Fruit fly (Drosophila melanogaster) whole organism, embryonic: ENCODE measurements around the gene PGRP-LE.

Experiments
- Abd-B ChIP-seq: fragments of 200-800 bp; sonication (Bioruptor generic); optimal IDR thresholded peaks from 2 replicates; lab custom pipeline; 2018; ENCODE audit warnings: missing biosample characterization, mild to moderate bottlenecking, missing genetic modification characterization, moderate library complexity
- Atf-2 ChIP-seq: fragments of 200-800 bp; sonication (Bioruptor generic); optimal IDR thresholded peaks from 2 replicates; lab custom pipeline; 2016; ENCODE audit warnings: missing biosample characterization, missing genetic modification characterization
- BEAF-32 ChIP-seq: fragments of 200-800 bp; sonication (Bioruptor generic); optimal IDR thresholded peaks from 3 replicates; lab custom pipeline; 2017; ENCODE audit warnings: missing biosample characterization, missing genetic modification characterization, mild to moderate bottlenecking, moderate library complexity, missing genetic modification reagents
- C15 ChIP-seq: fragments of 200-800 bp; sonication (Bioruptor generic); IDR thresholded peaks from 3 replicates; pipeline ENCODE4 v1.3.6; 2022; ENCODE audit warnings: missing biosample characterization, missing genetic modification characterization
- CG1024 ChIP-seq: fragments of 200-800 bp; sonication (Bioruptor generic); IDR thresholded peaks from 2 replicates; pipeline ENCODE4 v1.3.6; 2022; ENCODE audit warnings: missing biosample characterization, missing genetic modification characterization
- CG10366 ChIP-seq: fragments of 200-800 bp; sonication (Bioruptor generic); IDR thresholded peaks from 2 replicates; pipeline ENCODE4 v1.3.6; 2022; ENCODE audit warnings: missing biosample characterization, missing genetic modification characterization
- CG11560 ChIP-seq: fragments of 200-800 bp; sonication (Bioruptor generic); IDR thresholded peaks from 3 replicates; pipeline ENCODE4 v1.3.6; 2022; ENCODE audit warnings: missing biosample characterization, missing genetic modification characterization
- CG11696 ChIP-seq: fragments of 200-800 bp; sonication (Bioruptor generic); IDR thresholded peaks from 2 replicates; pipeline ENCODE4 v1.3.6; 2022; ENCODE audit warnings: missing biosample characterization, missing genetic modification characterization
- CG12219 ChIP-seq: fragments of 200-800 bp; sonication (Bioruptor generic); optimal IDR thresholded peaks from 3 replicates; lab custom pipeline; 2018; ENCODE audit warnings: missing biosample characterization, mild to moderate bottlenecking, missing genetic modification characterization
- CG13123 ChIP-seq: fragments of 200-800 bp; sonication (Bioruptor generic); optimal IDR thresholded peaks from 2 replicates; lab custom pipeline; 2016; ENCODE audit warnings: missing biosample characterization, missing genetic modification characterization
- CG13775 ChIP-seq: fragments of 200-800 bp; sonication (Bioruptor generic); optimal IDR thresholded peaks from 3 replicates; lab custom pipeline; 2017; ENCODE audit warnings: missing biosample characterization, mild to moderate bottlenecking, missing genetic modification characterization
- CG15011 ChIP-seq: fragments of 200-800 bp; sonication (Bioruptor generic); optimal IDR thresholded peaks from 3 replicates; lab custom pipeline; 2018; ENCODE audit warnings: missing biosample characterization, mild to moderate bottlenecking, missing genetic modification characterization
- CG1602 ChIP-seq: fragments of 200-800 bp; sonication (Bioruptor generic); optimal IDR thresholded peaks from 3 replicates; lab custom pipeline; 2016; ENCODE audit warnings: missing biosample characterization, missing genetic modification characterization
- CG2120 ChIP-seq: fragments of 200-800 bp; sonication (Bioruptor generic); optimal IDR thresholded peaks from 3 replicates; lab custom pipeline; 2016; ENCODE audit warnings: missing biosample characterization, missing genetic modification characterization
- CG2678 ChIP-seq: fragments of 200-800 bp; sonication (Bioruptor generic); optimal IDR thresholded peaks from 3 replicates; lab custom pipeline; 2019; ENCODE audit warnings: missing biosample characterization, mild to moderate bottlenecking, missing genetic modification characterization, moderate library complexity
- CG32772 ChIP-seq: fragments of 200-800 bp; sonication (Bioruptor generic); IDR thresholded peaks from 2 replicates; pipeline ENCODE4 v1.3.6; 2022; ENCODE audit warnings: missing biosample characterization, missing genetic modification characterization
- CG34224 ChIP-seq: fragments of 200-800 bp; sonication (Bioruptor generic); IDR thresholded peaks from 3 replicates; pipeline ENCODE4 v1.3.6; 2022; ENCODE audit warnings: missing biosample characterization, missing genetic modification characterization; ENCODE audit not compliant: partially characterized antibody
- CG4730 ChIP-seq: fragments of 200-800 bp; sonication (Bioruptor generic); IDR thresholded peaks from 2 replicates; pipeline ENCODE4 v1.3.6; 2022; ENCODE audit warnings: missing biosample characterization, missing genetic modification characterization
- CG5180 ChIP-seq: fragments of 200-800 bp; sonication (Bioruptor generic); optimal IDR thresholded peaks from 3 replicates; lab custom pipeline; 2017; ENCODE audit warnings: missing biosample characterization, missing genetic modification characterization, mild to moderate bottlenecking, moderate library complexity, missing genetic modification reagents
- CG5953 ChIP-seq: fragments of 200-800 bp; sonication (Bioruptor generic); IDR thresholded peaks from 2 replicates; pipeline ENCODE4 v1.3.6; 2022; ENCODE audit warnings: missing biosample characterization, missing genetic modification characterization
- CG7357 ChIP-seq: fragments of 200-800 bp; sonication (Bioruptor generic); IDR thresholded peaks from 3 replicates; pipeline ENCODE4 v1.3.6; 2022; ENCODE audit warnings: missing biosample characterization, missing genetic modification characterization
- CG7928 ChIP-seq: fragments of 200-800 bp; sonication (Bioruptor generic); optimal IDR thresholded peaks from 2 replicates; lab custom pipeline; 2017; ENCODE audit warnings: missing biosample characterization, mild to moderate bottlenecking, missing genetic modification characterization
- CG7987 ChIP-seq: fragments of 200-800 bp; sonication (Bioruptor generic); optimal IDR thresholded peaks from 2 replicates; lab custom pipeline; 2018; ENCODE audit warnings: missing biosample characterization, mild to moderate bottlenecking, missing genetic modification characterization, moderate library complexity
- CTCF ChIP-seq: fragments of 200-800 bp; sonication (Bioruptor generic); optimal IDR thresholded peaks from 2 replicates; lab custom pipeline; 2017; ENCODE audit warnings: missing biosample characterization, mild to moderate bottlenecking, missing genetic modification characterization, moderate library complexity
- Dref ChIP-seq: fragments of 200-800 bp; sonication (Bioruptor generic); IDR thresholded peaks from 2 replicates; pipeline ENCODE4 v1.3.6; 2022; ENCODE audit warnings: missing biosample characterization, missing genetic modification characterization
- E2f1 ChIP-seq: fragments of 200-800 bp; sonication (Bioruptor generic); IDR thresholded peaks from 2 replicates; pipeline ENCODE4 v1.3.6; 2022; ENCODE audit warnings: missing biosample characterization, missing genetic modification characterization
- HLHmδ ChIP-seq: fragments of 200-800 bp; sonication (Bioruptor generic); optimal IDR thresholded peaks from 2 replicates; lab custom pipeline; 2018; ENCODE audit warnings: missing biosample characterization, mild to moderate bottlenecking, missing genetic modification characterization, moderate library complexity
- Hr3 ChIP-seq: fragments of 200-800 bp; sonication (Bioruptor generic); optimal IDR thresholded peaks from 3 replicates; lab custom pipeline; 2016; ENCODE audit warnings: missing biosample characterization, missing genetic modification characterization
- Opbp ChIP-seq: fragments of 200-800 bp; sonication (Bioruptor generic); IDR thresholded peaks from 3 replicates; pipeline ENCODE4 v1.3.6; 2022; ENCODE audit warnings: missing biosample characterization, missing genetic modification characterization; ENCODE audit not compliant: partially characterized antibody
- Rfx ChIP-seq: fragments of 200-800 bp; sonication (Bioruptor generic); IDR thresholded peaks from 2 replicates; pipeline ENCODE4 v1.3.6; 2022; ENCODE audit warnings: missing biosample characterization, missing genetic modification characterization
- Xbp1 ChIP-seq: fragments of 200-800 bp; sonication (Bioruptor generic); optimal IDR thresholded peaks from 3 replicates; lab custom pipeline; 2016; ENCODE audit warnings: missing biosample characterization, mild to moderate bottlenecking, missing genetic modification characterization
- ato ChIP-seq: fragments of 200-800 bp; sonication (Bioruptor generic); IDR thresholded peaks from 2 replicates; pipeline ENCODE4 v1.3.6; 2022; ENCODE audit warnings: missing biosample characterization, missing genetic modification characterization; ENCODE audit not compliant: partially characterized antibody
- bab2 ChIP-seq: fragments of 200-800 bp; sonication (Bioruptor generic); optimal IDR thresholded peaks from 2 replicates; lab custom pipeline; 2016; ENCODE audit warnings: missing biosample characterization, missing genetic modification characterization
- cad ChIP-seq: fragments of >200 bp; optimal IDR thresholded peaks from 2 replicates; lab custom pipeline; 2017; ENCODE audit warnings: missing biosample characterization, missing genetic modification characterization
- chn ChIP-seq: fragments of 200-800 bp; sonication (Bioruptor generic); optimal IDR thresholded peaks from 2 replicates; lab custom pipeline; 2016; ENCODE audit warnings: missing biosample characterization, missing genetic modification characterization
- dan ChIP-seq: fragments of 200-800 bp; sonication (Bioruptor generic); IDR thresholded peaks from 2 replicates; pipeline ENCODE4 v1.3.6; 2022; ENCODE audit warnings: missing biosample characterization, missing genetic modification characterization
- dm ChIP-seq: fragments of 200-800 bp; sonication (Bioruptor generic); optimal IDR thresholded peaks from 3 replicates; lab custom pipeline; 2016; ENCODE audit warnings: missing biosample characterization, missing genetic modification characterization
- ems ChIP-seq: fragments of 200-800 bp; sonication (Bioruptor generic); optimal IDR thresholded peaks from 3 replicates; lab custom pipeline; 2016; ENCODE audit warnings: missing biosample characterization, missing genetic modification characterization
- ham ChIP-seq: fragments of 200-800 bp; sonication (Bioruptor generic); IDR thresholded peaks from 2 replicates; pipeline ENCODE4 v1.3.6; 2022; ENCODE audit warnings: missing biosample characterization, missing genetic modification characterization
- hbn ChIP-seq: fragments of 200-800 bp; sonication (Bioruptor generic); IDR thresholded peaks from 2 replicates; pipeline ENCODE4 v1.3.6; 2022; ENCODE audit warnings: missing biosample characterization, missing genetic modification characterization; ENCODE audit not compliant: partially characterized antibody
- ken ChIP-seq: fragments of 200-800 bp; sonication (Bioruptor generic); IDR thresholded peaks from 3 replicates; pipeline ENCODE4 v1.3.6; 2022; ENCODE audit warnings: missing biosample characterization, missing genetic modification characterization
- odd ChIP-seq: fragments of 200-800 bp; sonication (Bioruptor generic); optimal IDR thresholded peaks from 2 replicates; lab custom pipeline; 2017; ENCODE audit warnings: missing biosample characterization, mild to moderate bottlenecking, missing genetic modification characterization
- pfk ChIP-seq: fragments of 200-800 bp; sonication (Bioruptor generic); optimal IDR thresholded peaks from 2 replicates; lab custom pipeline; 2018; ENCODE audit warnings: missing biosample characterization, mild to moderate bottlenecking, missing genetic modification characterization, moderate library complexity
- ro ChIP-seq: fragments of 200-800 bp; sonication (Bioruptor generic); IDR thresholded peaks from 2 replicates; pipeline ENCODE4 v1.3.6; 2022; ENCODE audit warnings: missing biosample characterization, missing genetic modification characterization
- sim ChIP-seq: fragments of 200-800 bp; sonication (Bioruptor generic); IDR thresholded peaks from 2 replicates; pipeline ENCODE4 v1.3.6; 2022; ENCODE audit warnings: missing biosample characterization, missing genetic modification characterization
- sima ChIP-seq: fragments of 200-800 bp; sonication (Bioruptor generic); optimal IDR thresholded peaks from 2 replicates; lab custom pipeline; 2016; ENCODE audit warnings: missing biosample characterization, missing genetic modification characterization
- sna ChIP-seq: fragments of 200-800 bp; sonication (Bioruptor generic); IDR thresholded peaks from 2 replicates; pipeline ENCODE4 v1.3.6; 2022; ENCODE audit warnings: missing biosample characterization, missing genetic modification characterization; ENCODE audit not compliant: partially characterized antibody
- so ChIP-seq: fragments of 200-800 bp; sonication (Bioruptor generic); IDR thresholded peaks from 3 replicates; pipeline ENCODE4 v1.3.6; 2022; ENCODE audit warnings: missing biosample characterization, missing genetic modification characterization
- sqz ChIP-seq: fragments of 200-800 bp; sonication (Bioruptor generic); optimal IDR thresholded peaks from 3 replicates; lab custom pipeline; 2018; ENCODE audit warnings: missing biosample characterization, mild to moderate bottlenecking, missing genetic modification characterization
- tgo ChIP-seq: fragments of 200-800 bp; sonication (Bioruptor generic); IDR thresholded peaks from 3 replicates; pipeline ENCODE4 v1.3.6; 2022; ENCODE audit warnings: missing biosample characterization, missing genetic modification characterization
- tio ChIP-seq: fragments of 200-800 bp; sonication (Bioruptor generic); optimal IDR thresholded peaks from 2 replicates; lab custom pipeline; 2017; ENCODE audit warnings: missing biosample characterization, missing genetic modification characterization, inconsistent platforms

Gene PGRP-LE

DNA sequence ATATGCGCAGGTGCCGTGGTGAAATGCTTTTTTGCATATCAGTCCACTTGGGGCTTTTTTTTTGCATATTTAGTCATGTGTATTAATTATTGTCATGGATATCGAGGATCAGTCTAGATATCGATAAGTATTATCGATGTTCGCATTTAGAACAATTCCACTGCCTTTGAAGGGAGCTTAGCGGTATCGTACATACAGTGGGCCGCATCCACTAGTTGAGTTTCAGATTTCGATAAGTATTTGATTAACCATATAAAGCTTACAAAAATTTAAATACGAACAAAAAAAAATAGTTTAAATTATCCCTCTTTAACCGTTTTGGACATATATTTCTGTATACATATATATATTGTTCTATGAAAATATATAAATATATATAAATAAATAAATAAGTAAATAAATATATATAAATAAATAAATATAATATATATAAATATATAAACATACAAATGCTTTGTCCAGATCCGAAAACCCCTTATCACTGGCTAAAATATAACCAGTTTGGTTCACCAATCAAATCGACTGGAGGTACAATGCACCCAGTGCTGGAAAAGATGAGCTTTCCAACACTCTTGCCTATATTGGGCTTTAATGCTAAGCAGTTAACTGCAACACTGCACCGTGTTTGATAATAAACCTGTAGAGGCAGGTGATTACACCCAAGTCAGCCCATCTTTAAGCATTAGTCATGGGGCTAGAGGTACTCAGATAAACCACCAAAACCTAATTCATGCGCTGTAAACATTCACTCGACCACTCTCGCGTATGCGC, 615 bp downstream of the PGRP-LE start (continued):
- no peak for TF ChIP-seq bab2 (GFP tag; lab: Kevin White, UChicago)
- no peak for TF ChIP-seq CTCF (GFP tag; lab: Kevin White, UChicago)
- no peak for TF ChIP-seq dan (GFP tag; lab: Robert Waterston, UW)
- no peak for TF ChIP-seq CG15011 (GFP tag; lab: Kevin White, UChicago)
- no peak for TF ChIP-seq CG7928 (GFP tag; lab: Kevin White, UChicago)
- TF ChIP-seq E2f1 (GFP tag; lab: Robert Waterston, UW): no peak
- 0 out of 3 replicates have a peak, but pooled peaks have one; percentile 17 for TF ChIP-seq tgo
- no peak for TF ChIP-seq dm (GFP tag; lab: Kevin White, UChicago)
- TF ChIP-seq CG4730 (GFP tag; lab: Robert Waterston, UW): no peak
- peak; percentile 88; the same call in 2 of the 3 replicates for TF ChIP-seq Opbp (GFP tag; lab: Robert Waterston, UW)
- TF ChIP-seq ham (GFP tag; lab: Robert Waterston, UW): no peak
- peak; percentile 55 for TF ChIP-seq ato (GFP tag; lab: Robert Waterston, UW)
- TF ChIP-seq CG34224 (GFP tag; lab: Robert Waterston, UW): peak; percentile 84
- TF ChIP-seq Atf-2 (GFP tag; lab: Kevin White, UChicago): no peak
- no peak for TF ChIP-seq sim
- TF ChIP-seq Hr3: peak; percentile 25
- TF ChIP-seq C15 (GFP tag; lab: Robert Waterston, UW): no peak
- TF ChIP-seq ems (GFP tag; lab: Kevin White, UChicago): no peak
- TF ChIP-seq tio (GFP tag; lab: Kevin White, UChicago): no peak
- TF ChIP-seq Dref (GFP tag; lab: Robert Waterston, UW): peak; percentile 81
- peak; percentile 48 for TF ChIP-seq CG2678 (tag; lab: Kevin White, UChicago)
- TF ChIP-seq ro (GFP tag; lab: Robert Waterston, UW): no peak
- no peak for TF ChIP-seq sqz (GFP tag; lab: Kevin White, UChicago)
- peak; percentile 31; the same call in 1 of the 2 replicates for TF ChIP-seq sna (GFP tag; lab: Robert Waterston, UW)
- TF ChIP-seq Rfx: peak; percentile 56
- TF ChIP-seq CG7357 (GFP tag; lab: Robert Waterston, UW): peak; percentile 76
- no peak for TF ChIP-seq CG5180
- peak; percentile 0 for TF ChIP-seq CG13775 (GFP tag; lab: Kevin White, UChicago)
- TF ChIP-seq CG5953 (GFP tag; lab: Robert Waterston, UW): no peak
- TF ChIP-seq hbn (GFP tag; lab: Robert Waterston, UW): peak; percentile 66; the same call in 1 of the 2 replicates
- TF ChIP-seq CG1602 (GFP tag; lab: Kevin White, UChicago): no peak
- TF ChIP-seq cad: no peak
- TF ChIP-seq CG13123 (GFP tag; lab: Kevin White, UChicago): no peak
- TF ChIP-seq BEAF-32: peak; percentile 76
- peak; percentile 31 for TF ChIP-seq CG2120
- TF ChIP-seq sima (GFP tag; lab: Kevin White, UChicago): no peak
- no peak for TF ChIP-seq CG10366
- no peak for TF ChIP-seq CG11696 (GFP tag; lab: Robert Waterston, UW)
- TF ChIP-seq chn (GFP tag; lab: Kevin White, UChicago): no peak
- TF ChIP-seq CG1024 (GFP tag; lab: Robert Waterston, UW): 0 out of 2 replicates have a peak, but pooled peaks have one; percentile 25
- no peak for TF ChIP-seq Xbp1 (GFP tag; lab: Kevin White, UChicago)
- no peak for TF ChIP-seq so (GFP tag; lab: Robert Waterston, UW)
- TF ChIP-seq CG11560 (tag; lab: Robert Waterston, UW): no peak
- no peak for TF ChIP-seq CG32772 (GFP tag; lab: Robert Waterston, UW)
- TF ChIP-seq CG7987 (GFP tag; lab: Kevin White, UChicago): no peak
- TF ChIP-seq HLHmδ (GFP tag; lab: Kevin White, UChicago): no peak
- no peak for TF ChIP-seq Abd-B (GFP tag; lab: Kevin White, UChicago)
- no peak for TF ChIP-seq ken (GFP tag; lab: Robert Waterston, UW)
- no peak for TF ChIP-seq CG12219 (GFP tag; lab: Kevin White, UChicago)
- no peak for TF ChIP-seq pfk (GFP tag; lab: Kevin White, UChicago)
- no peak for TF ChIP-seq odd (GFP tag; lab: Kevin White, UChicago)
